Worm (Caenorhabditis elegans) whole organism, late embryonic: Measurements from ENCODE around the gene sfxn-1.3.
"Not testable (repeated sequence)": the region's sequence is repeated elsewhere in the genome, so short reads cannot be mapped to it uniquely, and the experiment has no call there.

ENCODE experiments used
- C08G9.2 ChIP-seq: sonication (generic microtip); optimal IDR thresholded peaks from 2 replicates; lab custom pipeline; 2016; ENCODE audit warnings: mild to moderate bottlenecking, missing genetic modification characterization, moderate library complexity, missing compliant biosample characterization
- C38D4.7 ChIP-seq: fragments of 200-800 bp; sonication (Bioruptor generic); optimal IDR thresholded peaks from 2 replicates; lab custom pipeline; 2018; ENCODE audit warnings: mild to moderate bottlenecking, missing genetic modification characterization, moderate library complexity, missing compliant biosample characterization
- F13H6.1 ChIP-seq: sonication (generic microtip); optimal IDR thresholded peaks from 2 replicates; lab custom pipeline; 2016; ENCODE audit warnings: missing genetic modification characterization, missing compliant biosample characterization
- K02D7.2 ChIP-seq: sonication (generic microtip); optimal IDR thresholded peaks from 2 replicates; lab custom pipeline; 2017; ENCODE audit warnings: mild to moderate bottlenecking, missing genetic modification characterization, missing compliant biosample characterization
- ahr-1 ChIP-seq: sonication (generic microtip); optimal IDR thresholded peaks from 2 replicates; lab custom pipeline; 2016; ENCODE audit warnings: missing genetic modification characterization, missing compliant biosample characterization
- ama-1 ChIP-seq: fragments of 150-350 bp; optimal IDR thresholded peaks from 2 replicates; lab custom pipeline; 2014
- ceh-19 ChIP-seq: fragments of 200-800 bp; sonication (Bioruptor generic); optimal IDR thresholded peaks from 2 replicates; lab custom pipeline; 2018; ENCODE audit warnings: mild to moderate bottlenecking, missing genetic modification characterization, missing compliant biosample characterization
- ceh-2 ChIP-seq: sonication (generic microtip); optimal IDR thresholded peaks from 2 replicates; lab custom pipeline; 2016; ENCODE audit warnings: missing genotype, missing genetic modification characterization, missing compliant biosample characterization
- ceh-22 ChIP-seq: sonication (generic microtip); optimal IDR thresholded peaks from 2 replicates; lab custom pipeline; 2017; ENCODE audit warnings: missing biosample characterization, missing genetic modification characterization
- ceh-34 ChIP-seq: sonication (generic microtip); optimal IDR thresholded peaks from 2 replicates; lab custom pipeline; 2016; ENCODE audit warnings: mild to moderate bottlenecking, missing genetic modification characterization, missing compliant biosample characterization
- ceh-45 ChIP-seq: fragments of 200-800 bp; sonication (Bioruptor generic); IDR thresholded peaks from 2 replicates; pipeline ENCODE4 v1.3.6; 2022; ENCODE audit warnings: missing genetic modification reagents, missing genetic modification characterization, missing compliant biosample characterization
- ceh-6 ChIP-seq: fragments of 200-800 bp; sonication (Bioruptor generic); optimal IDR thresholded peaks from 2 replicates; lab custom pipeline; 2018; ENCODE audit warnings: mild to moderate bottlenecking, missing genetic modification characterization, missing compliant biosample characterization
- che-1 ChIP-seq: sonication (generic microtip); optimal IDR thresholded peaks from 2 replicates; lab custom pipeline; 2016; ENCODE audit warnings: mild to moderate bottlenecking, missing genetic modification characterization, missing compliant biosample characterization
- dmd-4 ChIP-seq: sonication (generic microtip); optimal IDR thresholded peaks from 2 replicates; lab custom pipeline; 2016; ENCODE audit warnings: borderline replicate concordance, missing genetic modification characterization, missing compliant biosample characterization
- elt-2 ChIP-seq: sonication (generic microtip); optimal IDR thresholded peaks from 2 replicates; lab custom pipeline; 2016; ENCODE audit warnings: missing genetic modification reagents, missing genetic modification characterization, missing compliant biosample characterization
- elt-4 ChIP-seq: sonication (generic microtip); optimal IDR thresholded peaks from 2 replicates; lab custom pipeline; 2016; ENCODE audit warnings: missing genetic modification characterization, missing compliant biosample characterization
- ets-4 ChIP-seq: sonication (generic microtip); optimal IDR thresholded peaks from 2 replicates; lab custom pipeline; 2016; ENCODE audit warnings: missing genetic modification characterization, missing compliant biosample characterization
- eyg-1 ChIP-seq: sonication (generic microtip); optimal IDR thresholded peaks from 2 replicates; lab custom pipeline; 2016; ENCODE audit warnings: missing genotype, missing genetic modification characterization, missing compliant biosample characterization
- fkh-6 ChIP-seq: sonication (generic microtip); optimal IDR thresholded peaks from 2 replicates; lab custom pipeline; 2016; ENCODE audit warnings: missing genetic modification characterization, missing compliant biosample characterization
- gmeb-2 ChIP-seq: sonication (generic microtip); optimal IDR thresholded peaks from 2 replicates; lab custom pipeline; 2016; ENCODE audit warnings: missing genetic modification characterization, inconsistent platforms, missing compliant biosample characterization
- hlh-15 ChIP-seq: sonication (generic microtip); optimal IDR thresholded peaks from 2 replicates; lab custom pipeline; 2016; ENCODE audit warnings: missing genetic modification characterization, missing compliant biosample characterization
- hlh-30 ChIP-seq: sonication (generic microtip); optimal IDR thresholded peaks from 2 replicates; lab custom pipeline; 2017; ENCODE audit warnings: antibody characterized with exemption, missing genetic modification characterization, missing compliant biosample characterization; ENCODE audit not compliant: insufficient read depth
- hlh-6 ChIP-seq: sonication (generic microtip); optimal IDR thresholded peaks from 2 replicates; lab custom pipeline; 2016; ENCODE audit warnings: missing genotype, missing genetic modification characterization, missing compliant biosample characterization
- hlh-8 ChIP-seq: sonication (generic microtip); optimal IDR thresholded peaks from 2 replicates; lab custom pipeline; 2016; ENCODE audit warnings: missing genotype, missing genetic modification characterization, missing compliant biosample characterization
- lin-11 ChIP-seq: fragments of 200-800 bp; sonication (Bioruptor generic); optimal IDR thresholded peaks from 2 replicates; lab custom pipeline; 2018; ENCODE audit warnings: mild to moderate bottlenecking, missing genetic modification characterization, missing compliant biosample characterization
- madf-2 ChIP-seq: sonication (generic microtip); optimal IDR thresholded peaks from 2 replicates; lab custom pipeline; 2017; ENCODE audit warnings: missing genetic modification characterization, missing compliant biosample characterization
- mec-3 ChIP-seq: sonication (generic microtip); optimal IDR thresholded peaks from 2 replicates; lab custom pipeline; 2016; ENCODE audit warnings: borderline replicate concordance, missing genetic modification characterization, missing compliant biosample characterization
- nfya-1 ChIP-seq: sonication (generic microtip); optimal IDR thresholded peaks from 2 replicates; lab custom pipeline; 2017; ENCODE audit warnings: missing genetic modification characterization, mild to moderate bottlenecking, missing compliant biosample characterization, antibody characterized with exemption, moderate library complexity
- nhr-11 ChIP-seq: fragments of 150-350 bp; optimal IDR thresholded peaks from 2 replicates; lab custom pipeline; 2014; ENCODE audit warnings: missing biosample characterization, missing genetic modification characterization
- nhr-232 ChIP-seq: sonication (generic microtip); optimal IDR thresholded peaks from 2 replicates; lab custom pipeline; 2016; ENCODE audit warnings: missing genetic modification characterization, missing compliant biosample characterization
- odd-2 ChIP-seq: sonication (generic microtip); optimal IDR thresholded peaks from 2 replicates; lab custom pipeline; 2017; ENCODE audit warnings: antibody characterized with exemption, mild to moderate bottlenecking, missing genetic modification characterization, missing compliant biosample characterization
- pag-3 ChIP-seq: sonication (generic microtip); optimal IDR thresholded peaks from 2 replicates; lab custom pipeline; 2016; ENCODE audit warnings: missing compliant biosample characterization, missing genetic modification characterization, borderline replicate concordance
- pha-4 ChIP-seq: fragments of 150-350 bp; optimal IDR thresholded peaks from 2 replicates; lab custom pipeline; 2018; ENCODE audit warnings: missing biosample characterization, missing genetic modification reagents, missing genetic modification characterization
- rnt-1 ChIP-seq: sonication (generic microtip); optimal IDR thresholded peaks from 2 replicates; lab custom pipeline; 2016; ENCODE audit warnings: missing genetic modification characterization, missing compliant biosample characterization
- tbx-7 ChIP-seq: sonication (generic microtip); optimal IDR thresholded peaks from 2 replicates; lab custom pipeline; 2016; ENCODE audit warnings: missing genotype, missing genetic modification characterization, missing compliant biosample characterization
- ttx-3 ChIP-seq: sonication (generic microtip); optimal IDR thresholded peaks from 2 replicates; lab custom pipeline; 2016; ENCODE audit warnings: missing genetic modification reagents, missing genetic modification characterization, missing compliant biosample characterization
- unc-3 ChIP-seq, 2 experiments: fragments of 200-800 bp in 1 of 2; sonication (Bioruptor generic) in 1 of 2; sonication (generic microtip) in 1 of 2; conservative IDR thresholded peaks in 1 of 2; optimal IDR thresholded peaks in 1 of 2; 2 replicates each; pipeline versions ENCODE4 v1.3.6 to Lab custom; 2016 to 2022; ENCODE audit warnings: missing compliant biosample characterization in 2 of 2, missing genetic modification characterization in 2 of 2, missing genetic modification reagents in 1 of 2
- unc-55 ChIP-seq: sonication (generic microtip); optimal IDR thresholded peaks from 2 replicates; lab custom pipeline; 2017; ENCODE audit warnings: missing biosample characterization, missing genetic modification reagents, missing genetic modification characterization
- unc-86 ChIP-seq: sonication (generic microtip); optimal IDR thresholded peaks from 2 replicates; lab custom pipeline; 2016; ENCODE audit warnings: missing genetic modification characterization, missing compliant biosample characterization
- ztf-16 ChIP-seq: sonication (generic microtip); optimal IDR thresholded peaks from 2 replicates; lab custom pipeline; 2017; ENCODE audit warnings: missing genetic modification characterization, missing compliant biosample characterization

Gene sfxn-1.3

DNA sequence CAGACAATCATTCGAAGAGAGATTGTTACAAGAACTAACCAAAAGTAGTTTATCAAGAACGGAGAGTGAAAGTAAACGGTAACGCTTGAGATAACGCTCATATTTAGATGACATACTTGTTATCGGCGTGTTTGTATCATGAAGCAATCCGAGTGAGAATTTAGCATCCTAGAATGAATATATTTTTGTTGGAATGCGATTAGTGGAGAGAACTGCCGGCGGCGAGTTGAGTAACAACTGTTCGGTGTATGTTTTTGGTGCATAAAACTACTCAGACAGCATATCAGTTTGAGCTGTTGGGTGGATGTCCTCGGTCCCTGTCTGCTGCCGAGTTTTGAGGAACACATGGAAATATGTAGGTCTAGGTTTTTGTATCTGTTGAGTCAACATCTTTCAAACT lies 6.9 kb downstream of the sfxn-1.3 start, which contains the start of gene T23D5.3:
Gene T23D5.3, minus strand, starts transcription at position 101 of the 400 bp plus-strand sequence.
- no peak for TF ChIP-seq nfya-1 (tag; lab: Kevin White, UChicago)
- no peak for TF ChIP-seq fkh-6
- no peak for TF ChIP-seq hlh-8 (tag; lab: Kevin White, UChicago)
- TF ChIP-seq ttx-3 (tag; lab: Kevin White, UChicago) = no peak
- TF ChIP-seq unc-86 (tag; lab: Kevin White, UChicago) = no peak

DNA sequence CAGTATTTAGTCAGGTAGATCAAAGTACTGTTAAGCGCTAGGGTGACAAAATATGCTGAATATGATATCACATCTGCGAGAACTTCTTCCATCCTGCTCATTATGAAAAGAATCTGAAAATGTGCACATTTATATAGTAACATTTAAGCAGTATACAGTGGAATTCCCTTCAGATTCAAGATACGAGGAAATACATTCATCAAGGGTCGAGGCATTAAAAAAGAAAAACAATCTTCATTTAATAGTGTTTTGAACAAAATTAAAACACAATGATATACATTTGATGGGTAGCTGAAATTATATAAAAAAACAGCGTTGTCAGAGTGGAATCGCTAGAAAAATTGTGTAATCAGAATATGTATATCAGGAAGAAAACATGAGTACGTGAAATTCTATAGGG lies 9.1 kb downstream of the sfxn-1.3 start, which contains the start of gene str-27:
Gene str-27, minus strand, starts transcription at position 101 of the 400 bp plus-strand sequence.
- TF ChIP-seq ama-1 (lab: Kevin White, UChicago) (no peak), ceh-34 (tag; lab: Kevin White, UChicago) (no peak), C08G9.2 (no peak), unc-55 (GFP tag; lab: Kevin White, UChicago) (no peak), che-1 (tag; lab: Kevin White, UChicago) (no peak), ceh-22 (tag; lab: Kevin White, UChicago) (no peak), rnt-1 (no peak), ttx-3 (tag; lab: Kevin White, UChicago) (no peak), ahr-1 (no peak), madf-2 (no peak)

DNA sequence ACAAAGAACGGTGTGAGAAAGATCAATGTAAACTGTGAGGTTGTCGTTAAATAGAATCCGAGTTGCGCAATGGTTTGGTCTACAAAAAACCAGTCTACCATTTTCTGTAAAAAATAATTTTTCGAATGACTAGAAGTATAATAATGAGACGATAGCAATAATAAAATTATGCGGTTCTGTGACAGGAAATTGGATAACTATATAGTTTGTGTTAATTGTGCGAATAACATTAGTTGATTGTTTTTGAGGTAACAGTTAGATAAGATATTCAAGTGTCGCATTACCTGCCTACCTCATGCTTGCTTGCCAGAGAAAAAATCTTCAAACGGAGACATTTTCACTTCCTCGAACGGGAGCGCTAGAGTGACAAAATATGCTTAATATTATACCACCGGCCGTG lies 15.2 kb downstream of the sfxn-1.3 start, which contains the start of gene str-18:
Gene str-18, minus strand, starts transcription at position 101 of the 400 bp plus-strand sequence.
- TF ChIP-seq F13H6.1 (tag; lab: Kevin White, UChicago) = no peak
- no peak for TF ChIP-seq ceh-45
- no peak for TF ChIP-seq unc-3 (GFP tag; conservative IDR thresholded peaks at IDR 0.05; lab: Robert Waterston, UW)
- TF ChIP-seq unc-3 (tag; optimal IDR thresholded peaks at IDR 0.05; lab: Kevin White, UChicago) = no peak
- no peak for TF ChIP-seq ets-4 (tag; lab: Kevin White, UChicago)
- no peak for TF ChIP-seq lin-11 (tag; lab: Kevin White, UChicago)
- no peak for TF ChIP-seq elt-4 (tag; lab: Kevin White, UChicago)
- TF ChIP-seq ceh-19 = no peak
- no peak for TF ChIP-seq ahr-1

DNA sequence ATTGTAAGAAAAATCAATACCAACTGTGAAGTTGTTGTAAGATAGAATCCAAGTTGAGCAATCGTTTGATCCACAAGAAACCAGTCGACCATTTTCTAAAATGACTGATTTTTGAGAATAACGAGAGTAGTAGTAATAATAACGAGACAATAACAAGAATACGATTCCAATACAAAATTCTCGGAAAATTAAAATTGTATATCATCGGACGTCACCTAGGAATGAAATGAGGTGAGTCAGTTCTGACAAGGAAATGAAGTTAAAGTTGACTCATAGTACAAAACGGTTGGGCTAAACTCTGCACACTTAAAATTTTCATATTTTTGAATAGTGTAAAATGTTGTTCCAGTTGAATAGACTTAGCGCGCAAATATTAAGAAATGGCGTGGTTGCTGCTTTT lies 17.7 kb downstream of the sfxn-1.3 start, which contains the start of gene str-19:
Gene str-19, minus strand, starts transcription at position 101 of the 400 bp plus-strand sequence.
- not testable (repeated sequence) for TF ChIP-seq ceh-19; elt-2; K02D7.2 (tag; lab: Kevin White, UChicago)
- TF ChIP-seq, all 69 proteins: peak for 0; not testable (repeated sequence) for 69

DNA sequence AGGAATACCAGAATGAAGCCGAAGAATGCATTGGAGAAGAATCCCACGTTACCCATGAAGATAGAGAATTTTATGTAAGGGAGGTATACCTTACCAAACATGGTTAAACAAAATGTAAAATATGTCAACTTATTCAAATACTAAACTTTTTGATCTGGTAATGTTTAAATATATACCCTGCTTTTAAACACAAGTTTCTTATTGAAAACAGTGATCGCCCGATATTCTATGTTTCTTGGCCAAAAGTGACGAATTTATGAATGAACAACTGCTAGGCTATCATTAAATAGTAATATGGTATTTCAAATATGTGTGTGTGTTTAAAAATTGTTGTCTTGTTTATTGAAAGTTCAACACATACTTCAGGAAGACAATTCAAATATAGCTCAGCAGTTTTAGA lies 21.7 kb downstream of the sfxn-1.3 start, which contains the start of gene T23D5.8:
Gene T23D5.8, minus strand, starts transcription at position 101 of the 400 bp plus-strand sequence.
- TF ChIP-seq pha-4, mec-3, ets-4 (tag; lab: Kevin White, UChicago): not testable (repeated sequence)

DNA sequence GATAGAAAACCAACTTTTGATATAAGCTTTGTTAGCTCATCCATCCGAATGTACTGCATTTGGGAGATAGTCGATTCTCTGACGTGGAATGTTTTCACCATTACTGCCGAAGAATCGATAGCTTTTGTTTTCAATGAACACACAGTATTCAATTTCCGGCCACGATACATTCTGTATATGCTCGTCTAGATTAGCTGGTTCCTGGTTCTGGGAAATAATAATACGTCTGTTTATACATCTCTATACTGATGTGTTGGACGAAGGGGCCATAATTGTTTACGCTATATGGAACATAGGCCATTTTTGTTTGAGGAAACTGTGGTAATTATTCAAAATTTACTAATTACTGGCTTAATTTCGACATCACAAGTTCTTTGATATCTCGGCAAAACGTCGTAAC lies 23.5 kb downstream of the sfxn-1.3 start, which contains the start of gene str-6:
Gene str-6, minus strand, starts transcription at position 101 of the 400 bp plus-strand sequence.
- TF ChIP-seq tbx-7 = no peak
- TF ChIP-seq ceh-45 = no peak
- TF ChIP-seq hlh-30 = no peak
- no peak for TF ChIP-seq ttx-3 (tag; lab: Kevin White, UChicago)
- no peak for TF ChIP-seq nfya-1 (tag; lab: Kevin White, UChicago)
- TF ChIP-seq eyg-1 (tag; lab: Kevin White, UChicago) = no peak
- TF ChIP-seq fkh-6 = no peak
- no peak for TF ChIP-seq lin-11 (tag; lab: Kevin White, UChicago)
- no peak for TF ChIP-seq elt-2
- TF ChIP-seq, all 69 proteins: peak for 0

DNA sequence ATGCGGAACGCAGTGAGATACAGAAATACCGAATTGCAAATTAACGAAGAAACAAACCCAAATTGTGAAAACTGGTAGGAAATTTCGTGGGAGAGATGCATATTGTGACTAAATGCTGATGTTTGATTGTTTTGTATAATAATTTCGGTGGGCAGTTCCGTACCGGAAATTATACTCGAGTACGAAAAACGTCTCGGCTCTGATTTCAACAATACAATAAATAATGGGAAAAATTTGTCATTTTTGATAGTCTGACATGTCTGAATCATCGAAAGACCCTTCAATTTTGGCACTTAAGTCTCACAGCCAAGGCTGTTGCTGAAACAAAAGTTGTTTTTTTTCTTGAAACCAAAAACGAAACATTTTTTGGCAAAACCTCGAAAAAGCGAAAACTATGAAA lies 25.4 kb downstream of the sfxn-1.3 start, which contains the start of gene str-43:
Gene str-43, minus strand, starts transcription at position 101 of the 400 bp plus-strand sequence.
- TF ChIP-seq odd-2 (no peak), ceh-2 (tag; lab: Kevin White, UChicago) (no peak), nhr-11 (tag; lab: Kevin White, UChicago) (no peak), nhr-232 (tag; lab: Kevin White, UChicago) (no peak), hlh-15 (tag; lab: Kevin White, UChicago) (no peak), lin-11 (tag; lab: Kevin White, UChicago) (no peak), dmd-4 (no peak), gmeb-2 (tag; lab: Kevin White, UChicago) (no peak), pag-3 (tag; lab: Kevin White, UChicago) (no peak), ceh-6 (GFP tag; lab: Kevin White, UChicago) (no peak), che-1 (tag; lab: Kevin White, UChicago) (no peak), hlh-6 (no peak), ztf-16 (no peak), ahr-1 (no peak), nfya-1 (tag; lab: Kevin White, UChicago) (no peak), C38D4.7 (GFP tag; lab: Kevin White, UChicago) (no peak)
